Fruit fly (Drosophila melanogaster) whole organism, embryonic: Measurements from ENCODE around the gene gpp.

ENCODE experiments used
- Bdp1 ChIP-seq: fragments of 200-800 bp; sonication (Bioruptor generic); optimal IDR thresholded peaks from 3 replicates; lab custom pipeline; 2016; ENCODE audit warnings: missing biosample characterization, missing genetic modification characterization
- CG1024 ChIP-seq: fragments of 200-800 bp; sonication (Bioruptor generic); IDR thresholded peaks from 2 replicates; pipeline ENCODE4 v1.3.6; 2022; ENCODE audit warnings: missing biosample characterization, missing genetic modification characterization
- CG10431 ChIP-seq: fragments of 200-800 bp; sonication (Bioruptor generic); optimal IDR thresholded peaks from 3 replicates; lab custom pipeline; 2018; ENCODE audit warnings: missing biosample characterization, mild to moderate bottlenecking, missing genetic modification characterization
- CG10462 ChIP-seq: fragments of 200-800 bp; sonication (Bioruptor generic); optimal IDR thresholded peaks from 2 replicates; lab custom pipeline; 2016; ENCODE audit warnings: missing biosample characterization, missing genetic modification characterization
- CG11560 ChIP-seq: fragments of 200-800 bp; sonication (Bioruptor generic); IDR thresholded peaks from 3 replicates; pipeline ENCODE4 v1.3.6; 2022; ENCODE audit warnings: missing biosample characterization, missing genetic modification characterization
- CG12104 ChIP-seq: fragments of 200-800 bp; sonication (Bioruptor generic); optimal IDR thresholded peaks from 3 replicates; lab custom pipeline; 2016; ENCODE audit warnings: missing biosample characterization, missing genetic modification characterization
- CG1233 ChIP-seq: fragments of 200-800 bp; sonication (Bioruptor generic); optimal IDR thresholded peaks from 4 replicates; lab custom pipeline; 2018; ENCODE audit warnings: missing biosample characterization, mild to moderate bottlenecking, missing genetic modification characterization
- CG13123 ChIP-seq: fragments of 200-800 bp; sonication (Bioruptor generic); optimal IDR thresholded peaks from 2 replicates; lab custom pipeline; 2016; ENCODE audit warnings: missing biosample characterization, missing genetic modification characterization
- CG13296 ChIP-seq: fragments of 200-800 bp; sonication (Bioruptor generic); optimal IDR thresholded peaks from 3 replicates; lab custom pipeline; 2018; ENCODE audit warnings: missing biosample characterization, mild to moderate bottlenecking, missing genetic modification characterization
- CG13894 ChIP-seq: fragments of 200-800 bp; sonication (Bioruptor generic); optimal IDR thresholded peaks from 3 replicates; lab custom pipeline; 2018; ENCODE audit warnings: missing biosample characterization, mild to moderate bottlenecking, missing genetic modification characterization, moderate library complexity
- CG15514 ChIP-seq: fragments of 200-800 bp; sonication (Bioruptor generic); optimal IDR thresholded peaks from 3 replicates; lab custom pipeline; 2017; ENCODE audit warnings: missing biosample characterization, missing genetic modification characterization, mild to moderate bottlenecking, moderate library complexity, missing genetic modification reagents
- CG16815 ChIP-seq: fragments of 200-800 bp; sonication (Bioruptor generic); optimal IDR thresholded peaks from 3 replicates; lab custom pipeline; 2017; ENCODE audit warnings: missing biosample characterization, mild to moderate bottlenecking, missing genetic modification characterization
- CG16863 ChIP-seq: fragments of 200-800 bp; sonication (Bioruptor generic); optimal IDR thresholded peaks from 3 replicates; lab custom pipeline; 2016; ENCODE audit warnings: missing biosample characterization, missing genetic modification characterization
- CG17361 ChIP-seq: fragments of 200-800 bp; sonication (Bioruptor generic); IDR thresholded peaks from 3 replicates; pipeline ENCODE4 v1.3.6; 2022; ENCODE audit warnings: missing biosample characterization, missing genetic modification characterization
- CG1792 ChIP-seq: fragments of 200-800 bp; sonication (Bioruptor generic); optimal IDR thresholded peaks from 2 replicates; lab custom pipeline; 2016; ENCODE audit warnings: missing biosample characterization, missing genetic modification characterization
- CG31365 ChIP-seq: fragments of 200-800 bp; sonication (Bioruptor generic); optimal IDR thresholded peaks from 2 replicates; lab custom pipeline; 2018; ENCODE audit warnings: missing biosample characterization, mild to moderate bottlenecking, missing genetic modification characterization
- CG31388 ChIP-seq: fragments of 200-800 bp; sonication (Bioruptor generic); optimal IDR thresholded peaks from 2 replicates; lab custom pipeline; 2016; ENCODE audit warnings: missing biosample characterization, missing genetic modification characterization
- CG3281 ChIP-seq: fragments of 200-800 bp; sonication (Bioruptor generic); optimal IDR thresholded peaks from 3 replicates; lab custom pipeline; 2017; ENCODE audit warnings: missing biosample characterization, mild to moderate bottlenecking, missing genetic modification characterization
- CG4328 ChIP-seq: fragments of 200-800 bp; sonication (Bioruptor generic); optimal IDR thresholded peaks from 3 replicates; lab custom pipeline; 2017; ENCODE audit warnings: missing biosample characterization, missing genetic modification reagents, missing genetic modification characterization
- CG43689 ChIP-seq: fragments of 200-800 bp; sonication (Bioruptor generic); IDR thresholded peaks from 2 replicates; pipeline ENCODE4 v1.3.6; 2022; ENCODE audit warnings: missing biosample characterization, missing genetic modification characterization
- CG6689 ChIP-seq: fragments of 200-800 bp; sonication (Bioruptor generic); IDR thresholded peaks from 2 replicates; pipeline ENCODE4 v1.3.6; 2022; ENCODE audit warnings: missing biosample characterization, missing genetic modification characterization
- CG7372 ChIP-seq: fragments of 200-800 bp; sonication (Bioruptor generic); IDR thresholded peaks from 2 replicates; pipeline ENCODE4 v1.3.6; 2022; ENCODE audit warnings: missing biosample characterization, missing genetic modification characterization
- CrebB ChIP-seq: fragments of 200-800 bp; sonication (Bioruptor generic); optimal IDR thresholded peaks from 3 replicates; lab custom pipeline; 2018; ENCODE audit warnings: missing biosample characterization, mild to moderate bottlenecking, missing genetic modification characterization
- D19B ChIP-seq: fragments of 200-800 bp; sonication (Bioruptor generic); optimal IDR thresholded peaks from 2 replicates; lab custom pipeline; 2017; ENCODE audit warnings: missing biosample characterization, mild to moderate bottlenecking, missing genetic modification characterization
- Dbx ChIP-seq: fragments of 200-800 bp; sonication (Bioruptor generic); IDR thresholded peaks from 3 replicates; pipeline ENCODE4 v1.3.6; 2022; ENCODE audit warnings: missing biosample characterization, missing genetic modification characterization
- Dek ChIP-seq: fragments of 200-800 bp; sonication (Bioruptor generic); optimal IDR thresholded peaks from 3 replicates; lab custom pipeline; 2019; ENCODE audit warnings: missing biosample characterization, mild to moderate bottlenecking, missing genetic modification characterization, moderate library complexity
- E2f1 ChIP-seq: fragments of 200-800 bp; sonication (Bioruptor generic); IDR thresholded peaks from 2 replicates; pipeline ENCODE4 v1.3.6; 2022; ENCODE audit warnings: missing biosample characterization, missing genetic modification characterization
- MTF-1 ChIP-seq: fragments of 200-800 bp; sonication (Bioruptor generic); optimal IDR thresholded peaks from 2 replicates; lab custom pipeline; 2018; ENCODE audit warnings: missing biosample characterization, mild to moderate bottlenecking, missing genetic modification characterization, borderline replicate concordance
- Med ChIP-seq: fragments of 200-800 bp; sonication (Bioruptor generic); peaks from one replicate; lab custom pipeline; 2016; ENCODE audit warnings: missing biosample characterization, missing genetic modification characterization, mild to moderate bottlenecking, inconsistent platforms, moderate library complexity
- Nf-YB ChIP-seq: fragments of 200-800 bp; sonication (Bioruptor generic); optimal IDR thresholded peaks from 3 replicates; lab custom pipeline; 2019; ENCODE audit warnings: missing biosample characterization, mild to moderate bottlenecking, missing genetic modification characterization, moderate library complexity
- Pdp1 ChIP-seq, 2 experiments: fragments of 200-800 bp; sonication (Bioruptor generic); optimal IDR thresholded peaks; 3 replicates each; lab custom pipeline; 2016; ENCODE audit warnings: missing biosample characterization in 2 of 2, missing genetic modification characterization in 2 of 2, mild to moderate bottlenecking in 1 of 2, moderate library complexity in 1 of 2
- Vsx1 ChIP-seq: fragments of 200-800 bp; sonication (Bioruptor generic); optimal IDR thresholded peaks from 2 replicates; lab custom pipeline; 2017; ENCODE audit warnings: missing biosample characterization, mild to moderate bottlenecking, missing genetic modification characterization, missing genetic modification reagents
- al ChIP-seq: fragments of 200-800 bp; sonication (Bioruptor generic); IDR thresholded peaks from 2 replicates; pipeline ENCODE4 v1.3.6; 2022; ENCODE audit warnings: missing biosample characterization, missing genetic modification characterization
- br ChIP-seq: fragments of >200 bp; optimal IDR thresholded peaks from 2 replicates; lab custom pipeline; 2017
- disco-r ChIP-seq: fragments of 200-800 bp; sonication (Bioruptor generic); optimal IDR thresholded peaks from 2 replicates; lab custom pipeline; 2016; ENCODE audit warnings: missing biosample characterization, missing genetic modification characterization
- fd64A ChIP-seq: fragments of 200-800 bp; sonication (Bioruptor generic); optimal IDR thresholded peaks from 3 replicates; lab custom pipeline; 2018; ENCODE audit warnings: missing biosample characterization, mild to moderate bottlenecking, missing genetic modification characterization
- ftz-f1 ChIP-seq: fragments of 200-800 bp; sonication (Bioruptor generic); optimal IDR thresholded peaks from 2 replicates; lab custom pipeline; 2016; ENCODE audit warnings: missing biosample characterization, missing genetic modification characterization
- gcm2 ChIP-seq: fragments of 200-800 bp; sonication (Bioruptor generic); optimal IDR thresholded peaks from 2 replicates; lab custom pipeline; 2016; ENCODE audit warnings: missing biosample characterization, missing genetic modification characterization
- hb ChIP-seq: fragments of 200-800 bp; sonication (Bioruptor generic); IDR thresholded peaks from 3 replicates; pipeline ENCODE4 v1.3.6; 2022; ENCODE audit warnings: missing biosample characterization, missing genetic modification characterization; ENCODE audit not compliant: partially characterized antibody
- hth ChIP-seq: fragments of >200 bp; optimal IDR thresholded peaks from 2 replicates; lab custom pipeline; 2017; ENCODE audit warnings: inconsistent platforms
- jing ChIP-seq: fragments of 200-800 bp; sonication (Bioruptor generic); optimal IDR thresholded peaks from 2 replicates; lab custom pipeline; 2018; ENCODE audit warnings: missing biosample characterization, mild to moderate bottlenecking, missing genetic modification characterization
- kah ChIP-seq: fragments of 200-800 bp; sonication (Bioruptor generic); optimal IDR thresholded peaks from 2 replicates; lab custom pipeline; 2018; ENCODE audit warnings: missing biosample characterization, mild to moderate bottlenecking, missing genetic modification characterization
- kay ChIP-seq: fragments of 200-800 bp; sonication (Bioruptor generic); optimal IDR thresholded peaks from 2 replicates; lab custom pipeline; 2016; ENCODE audit warnings: missing biosample characterization, missing genetic modification characterization
- lmd ChIP-seq: fragments of 200-800 bp; sonication (Bioruptor generic); IDR thresholded peaks from 2 replicates; pipeline ENCODE4 v1.3.6; 2022; ENCODE audit warnings: missing biosample characterization, missing genetic modification characterization
- mam ChIP-seq: fragments of 200-800 bp; sonication (Bioruptor generic); optimal IDR thresholded peaks from 3 replicates; lab custom pipeline; 2016; ENCODE audit warnings: missing biosample characterization, missing genetic modification characterization
- ranshi ChIP-seq: fragments of 200-800 bp; sonication (Bioruptor generic); IDR thresholded peaks from 2 replicates; pipeline ENCODE4 v1.3.6; 2022; ENCODE audit warnings: missing biosample characterization, missing genetic modification characterization
- schlank ChIP-seq: fragments of 200-800 bp; sonication (Bioruptor generic); optimal IDR thresholded peaks from 2 replicates; lab custom pipeline; 2018; ENCODE audit warnings: missing biosample characterization, mild to moderate bottlenecking, missing genetic modification characterization
- so ChIP-seq: fragments of 200-800 bp; sonication (Bioruptor generic); IDR thresholded peaks from 3 replicates; pipeline ENCODE4 v1.3.6; 2022; ENCODE audit warnings: missing biosample characterization, missing genetic modification characterization
- zf30C ChIP-seq: fragments of 200-800 bp; sonication (Bioruptor generic); optimal IDR thresholded peaks from 3 replicates; lab custom pipeline; 2018; ENCODE audit warnings: missing biosample characterization, mild to moderate bottlenecking, missing genetic modification characterization

gpp gene

DNA sequence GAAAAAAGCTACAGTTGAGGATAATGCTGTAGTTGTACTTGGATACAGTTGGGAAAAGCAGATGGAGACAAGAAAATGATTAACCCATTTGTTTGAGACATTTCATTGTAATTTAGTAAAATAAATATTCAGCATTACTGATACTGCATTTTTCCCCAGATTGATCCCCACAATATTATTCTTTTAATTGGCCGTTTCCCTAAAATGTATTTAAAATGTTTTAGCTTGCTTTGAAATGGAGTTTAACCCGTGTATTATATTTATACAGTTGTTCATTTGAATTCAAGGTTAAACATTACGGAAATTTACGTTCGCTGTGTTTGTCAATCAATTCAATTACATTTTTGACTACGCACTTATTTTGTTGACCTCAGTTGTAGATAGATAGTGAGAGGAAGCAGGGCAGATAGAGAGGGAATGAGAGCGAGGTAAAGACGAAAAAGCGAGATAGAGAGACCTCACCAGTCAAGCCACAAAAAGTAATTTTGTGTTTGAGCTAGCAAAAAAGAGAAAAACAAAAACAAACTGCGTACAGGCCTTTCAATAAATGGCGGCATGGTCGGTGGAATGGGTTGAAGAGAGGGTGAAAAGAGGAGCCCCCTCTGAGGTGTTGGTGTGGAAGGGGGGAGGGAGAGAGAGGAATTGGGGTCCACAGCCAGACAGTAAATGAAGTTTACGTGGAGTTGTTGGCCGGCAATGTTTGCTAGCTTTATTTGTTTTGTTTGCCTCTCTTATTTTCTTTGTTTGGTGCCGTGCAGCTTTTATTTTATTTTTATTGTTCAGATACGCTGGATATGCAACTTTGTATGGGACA is 4.0 kb downstream of the gpp start (continued):
- TF ChIP-seq zf30C (GFP tag; lab: Kevin White, UChicago) (no peak), CG15514 (GFP tag; lab: Kevin White, UChicago) (peak; percentile 54), CG10431 (peak; percentile 49), MTF-1 (GFP tag; lab: Kevin White, UChicago) (no peak), CG1233 (peak; percentile 88), CrebB (tag; lab: Kevin White, UChicago) (peak; percentile 59), mam (GFP tag; lab: Kevin White, UChicago) (peak; percentile 75), al (GFP tag; lab: Robert Waterston, UW) (no peak; the same call in 1 of the 2 replicates), CG11560 (peak; percentile 60; the same call in 1 of the 3 replicates), Nf-YB (GFP tag; lab: Kevin White, UChicago) (peak; percentile 76), Dbx (GFP tag; lab: Robert Waterston, UW) (peak; percentile 64; the same call in 1 of the 3 replicates), CG16815 (GFP tag; lab: Kevin White, UChicago) (peak; percentile 76), CG43689 (GFP tag; lab: Robert Waterston, UW) (no peak), CG10462 (GFP tag; lab: Kevin White, UChicago) (peak; percentile 52), CG31365 (peak; percentile 51), CG13123 (no peak), CG12104 (peak; percentile 92), Vsx1 (GFP tag; lab: Kevin White, UChicago) (peak; percentile 78), CG6689 (GFP tag; lab: Robert Waterston, UW) (peak; percentile 78), CG7372 (GFP tag; lab: Robert Waterston, UW) (peak; percentile 56), Med (GFP tag; lab: Kevin White, UChicago) (peak; percentile 90), jing (peak; percentile 74), CG17361 (GFP tag; lab: Robert Waterston, UW) (peak; percentile 98), D19B (GFP tag; lab: Kevin White, UChicago) (peak; percentile 80), hb (GFP tag; lab: Robert Waterston, UW) (no peak), fd64A (GFP tag; lab: Kevin White, UChicago) (peak; percentile 62), Bdp1 (GFP tag; lab: Kevin White, UChicago) (peak; percentile 59), ftz-f1 (GFP tag; lab: Kevin White, UChicago) (peak; percentile 37), CG31388 (peak; percentile 72), so (GFP tag; lab: Robert Waterston, UW) (peak; percentile 74; the same call in 2 of the 3 replicates), CG4328 (peak; percentile 72), CG1024 (GFP tag; lab: Robert Waterston, UW) (0 out of 2 replicates have a peak, but pooled peaks have one; percentile 13), Dek (tag; lab: Kevin White, UChicago) (peak; percentile 81), ranshi (GFP tag; lab: Robert Waterston, UW) (peak; percentile 68; the same call in 1 of the 2 replicates), kay (GFP tag; lab: Kevin White, UChicago) (peak; percentile 78), E2f1 (no peak; the same call in 1 of the 2 replicates), schlank (tag; lab: Kevin White, UChicago) (peak; percentile 65), hth (lab: Kevin White, UChicago) (no peak), kah (GFP tag; lab: Kevin White, UChicago) (peak; percentile 61), lmd (GFP tag; lab: Robert Waterston, UW) (peak; percentile 80), Pdp1 (GFP tag; optimal IDR thresholded peaks at IDR 0.05; lab: Kevin White, UChicago) (peak; percentile 75 to 89), disco-r (GFP tag; lab: Kevin White, UChicago) (peak; percentile 73), CG13296 (GFP tag; lab: Kevin White, UChicago) (peak; percentile 87), CG16863 (GFP tag; lab: Kevin White, UChicago) (peak; percentile 81), CG1792 (peak; percentile 67), gcm2 (peak; percentile 65), CG3281 (GFP tag; lab: Kevin White, UChicago) (peak; percentile 94), CG13894 (tag; lab: Kevin White, UChicago) (peak; percentile 51), br (lab: Kevin White, UChicago) (no peak)
